Worm (Caenorhabditis elegans) whole organism, L4 larva: Measurements from ENCODE around the gene C04E7.5.
A peak's percentile ranks its signal among the peaks of the same experiment; 100 is the strongest.

Experiments
- F44E2.7 ChIP-seq: fragments of 200-800 bp; sonication (Bioruptor generic); IDR thresholded peaks from 2 replicates; pipeline ENCODE4 v2.1.2; 2022; ENCODE audit warnings: missing genetic modification characterization, missing compliant biosample characterization
- F49E8.2 ChIP-seq: sonication (generic microtip); optimal IDR thresholded peaks from 2 replicates; lab custom pipeline; 2016; ENCODE audit warnings: missing compliant biosample characterization, mild to moderate bottlenecking, missing genetic modification characterization, borderline replicate concordance
- R02D3.7 ChIP-seq: fragments of 150-350 bp; sonication (generic microtip); optimal IDR thresholded peaks from 3 replicates; lab custom pipeline; 2014; ENCODE audit warnings: missing biosample characterization, missing genetic modification characterization
- aha-1 ChIP-seq: fragments of 150-350 bp; peaks from one replicate; lab custom pipeline; 2014; ENCODE audit warnings: missing biosample characterization, missing genetic modification characterization
- ceh-82 ChIP-seq: sonication (generic microtip); optimal IDR thresholded peaks from 2 replicates; lab custom pipeline; 2017; ENCODE audit warnings: missing biosample characterization, missing genetic modification characterization
- daf-16 ChIP-seq, 3 experiments: sonication (generic microtip); optimal IDR thresholded peaks; 2 replicates each; lab custom pipeline; 2016 to 2017; ENCODE audit warnings: missing genetic modification characterization in 3 of 3, missing genetic modification reagents in 3 of 3, mild to moderate bottlenecking in 2 of 3, missing compliant biosample characterization in 2 of 3, missing biosample characterization in 1 of 3, moderate library complexity in 1 of 3
- fkh-10 ChIP-seq: fragments of 150-350 bp; optimal IDR thresholded peaks from 2 replicates; lab custom pipeline; 2014; ENCODE audit warnings: missing biosample characterization, missing genetic modification reagents, missing genetic modification characterization
- mep-1 ChIP-seq: fragments of 150-350 bp; sonication (generic microtip); optimal IDR thresholded peaks from 3 replicates; lab custom pipeline; 2014; ENCODE audit warnings: missing biosample characterization, missing genetic modification characterization
- nhr-237 ChIP-seq: sonication (generic microtip); optimal IDR thresholded peaks from 2 replicates; lab custom pipeline; 2017; ENCODE audit warnings: missing biosample characterization, missing genetic modification characterization
- nhr-48 ChIP-seq: sonication (generic microtip); optimal IDR thresholded peaks from 2 replicates; lab custom pipeline; 2016; ENCODE audit warnings: mild to moderate bottlenecking, missing genetic modification characterization, missing compliant biosample characterization
- nhr-77 ChIP-seq: fragments of 150-350 bp; optimal IDR thresholded peaks from 2 replicates; lab custom pipeline; 2014; ENCODE audit warnings: missing biosample characterization, missing genetic modification characterization
- rbr-2 ChIP-seq: sonication (generic microtip); optimal IDR thresholded peaks from 2 replicates; lab custom pipeline; 2016; ENCODE audit warnings: missing genotype, missing genetic modification characterization, missing compliant biosample characterization
- saeg-2 ChIP-seq: fragments of 200-800 bp; sonication (Bioruptor generic); IDR thresholded peaks from 2 replicates; pipeline ENCODE4 v1.3.6; 2022; ENCODE audit warnings: missing genetic modification reagents, missing genetic modification characterization, missing compliant biosample characterization
- tag-97 ChIP-seq: fragments of 200-800 bp; sonication (Bioruptor generic); IDR thresholded peaks from 2 replicates; pipeline ENCODE4 v1.3.6; 2022; ENCODE audit warnings: missing genetic modification characterization, missing compliant biosample characterization
- unc-39 ChIP-seq: sonication (generic microtip); optimal IDR thresholded peaks from 2 replicates; lab custom pipeline; 2017; ENCODE audit warnings: missing biosample characterization, missing genetic modification characterization

C04E7.5 gene

DNA sequence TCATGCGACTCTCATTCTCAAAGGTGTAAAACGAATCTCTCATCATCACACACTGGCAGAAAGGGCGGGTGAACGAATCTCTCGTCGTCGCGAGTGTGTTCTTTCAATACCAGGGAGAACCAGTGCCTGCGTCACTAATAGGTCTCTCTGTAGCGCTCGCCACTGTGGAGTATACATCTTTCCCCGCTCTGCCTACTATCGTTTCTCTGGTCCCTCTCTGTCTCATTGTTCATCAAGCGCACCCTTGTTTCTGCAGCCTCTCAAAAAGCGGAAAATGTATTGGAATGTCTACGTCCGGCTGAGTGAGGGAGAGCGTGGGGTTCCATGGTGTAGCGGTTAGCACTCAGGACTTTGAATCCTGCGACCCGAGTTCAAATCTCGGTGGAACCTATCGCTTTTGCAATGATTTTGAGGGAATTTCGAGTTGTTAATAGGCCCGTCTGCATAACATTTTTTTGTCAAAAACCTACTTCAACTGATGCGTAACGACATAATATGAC is 49.5 kb downstream of the C04E7.5 start (continued):
- TF ChIP-seq mep-1 (tag; lab: Kevin White, UChicago) (peak; percentile 97), fkh-10 (GFP tag; lab: Kevin White, UChicago) (peak; percentile 72), tag-97 (GFP tag; lab: Robert Waterston, UW) (no peak), saeg-2 (GFP tag; lab: Robert Waterston, UW) (no peak), F49E8.2 (tag; lab: Kevin White, UChicago) (peak; percentile 45), daf-16 (GFP tag; optimal IDR thresholded peaks at IDR 0.05; lab: Kevin White, UChicago) (peak; percentile 77 to 88), daf-16 (tag; optimal IDR thresholded peaks at IDR 0.05; lab: Kevin White, UChicago) (peak; percentile 91), F44E2.7 (GFP tag; lab: Robert Waterston, UW) (no peak), nhr-77 (tag; lab: Kevin White, UChicago) (peak; percentile 95), unc-39 (tag; lab: Kevin White, UChicago) (no peak), nhr-237 (tag; lab: Kevin White, UChicago) (peak; percentile 45), rbr-2 (peak; percentile 97), R02D3.7 (no peak), ceh-82 (no peak), aha-1 (tag; lab: Kevin White, UChicago) (peak; percentile 97), nhr-48 (tag; lab: Kevin White, UChicago) (peak; percentile 88)
